Fruit fly (Drosophila melanogaster) whole organism, embryonic: ENCODE results near the gene CG6959.

Experiments used
- ATbp ChIP-seq: fragments of 200-800 bp; sonication (Bioruptor generic); optimal IDR thresholded peaks from 2 replicates; lab custom pipeline; 2017; ENCODE audit warnings: missing biosample characterization, mild to moderate bottlenecking, missing genetic modification characterization, missing genetic modification reagents
- CG10209 ChIP-seq: fragments of 200-800 bp; sonication (Bioruptor generic); optimal IDR thresholded peaks from 3 replicates; lab custom pipeline; 2017; ENCODE audit warnings: missing biosample characterization, mild to moderate bottlenecking, missing genetic modification characterization, missing genetic modification reagents
- CG10462 ChIP-seq: fragments of 200-800 bp; sonication (Bioruptor generic); optimal IDR thresholded peaks from 2 replicates; lab custom pipeline; 2016; ENCODE audit warnings: missing biosample characterization, missing genetic modification characterization
- CG11085 ChIP-seq: fragments of 200-800 bp; sonication (Bioruptor generic); IDR thresholded peaks from 2 replicates; pipeline ENCODE4 v1.3.6; 2022; ENCODE audit warnings: missing biosample characterization, missing genetic modification characterization
- CG14667 ChIP-seq: fragments of 200-800 bp; sonication (Bioruptor generic); IDR thresholded peaks from 2 replicates; pipeline ENCODE4 v1.3.6; 2022; ENCODE audit warnings: missing biosample characterization, missing genetic modification characterization
- CG14860 ChIP-seq: fragments of 200-800 bp; sonication (Bioruptor generic); IDR thresholded peaks from 3 replicates; pipeline ENCODE4 v1.3.6; 2022; ENCODE audit warnings: missing biosample characterization, missing genetic modification characterization; ENCODE audit not compliant: partially characterized antibody
- CG16779 ChIP-seq: fragments of 200-800 bp; sonication (Bioruptor generic); IDR thresholded peaks from 2 replicates; pipeline ENCODE4 v1.3.6; 2022; ENCODE audit warnings: missing biosample characterization, missing genetic modification characterization
- CG17328 ChIP-seq: fragments of 200-800 bp; sonication (Bioruptor generic); IDR thresholded peaks from 2 replicates; pipeline ENCODE4 v1.3.6; 2022; ENCODE audit warnings: missing biosample characterization, missing genetic modification characterization
- CG17612 ChIP-seq: fragments of 200-800 bp; sonication (Bioruptor generic); IDR thresholded peaks from 2 replicates; pipeline ENCODE4 v1.3.6; 2022; ENCODE audit warnings: missing biosample characterization, missing genetic modification characterization
- CG18764 ChIP-seq: fragments of 200-800 bp; sonication (Bioruptor generic); optimal IDR thresholded peaks from 3 replicates; lab custom pipeline; 2016; ENCODE audit warnings: missing biosample characterization, missing genetic modification characterization
- CG2712 ChIP-seq: fragments of 200-800 bp; optimal IDR thresholded peaks from 3 replicates; lab custom pipeline; 2019; ENCODE audit warnings: missing biosample characterization, mild to moderate bottlenecking, missing genetic modification characterization, moderate library complexity
- CG2889 ChIP-seq: fragments of 200-800 bp; sonication (Bioruptor generic); IDR thresholded peaks from 3 replicates; pipeline ENCODE4 v1.3.6; 2022; ENCODE audit warnings: missing biosample characterization, missing genetic modification characterization
- CG33557 ChIP-seq: fragments of 200-800 bp; sonication (Bioruptor generic); optimal IDR thresholded peaks from 2 replicates; lab custom pipeline; 2019; ENCODE audit warnings: missing biosample characterization, mild to moderate bottlenecking, missing genetic modification characterization, moderate library complexity
- CG34224 ChIP-seq: fragments of 200-800 bp; sonication (Bioruptor generic); IDR thresholded peaks from 3 replicates; pipeline ENCODE4 v1.3.6; 2022; ENCODE audit warnings: missing biosample characterization, missing genetic modification characterization; ENCODE audit not compliant: partially characterized antibody
- CG4730 ChIP-seq: fragments of 200-800 bp; sonication (Bioruptor generic); IDR thresholded peaks from 2 replicates; pipeline ENCODE4 v1.3.6; 2022; ENCODE audit warnings: missing biosample characterization, missing genetic modification characterization
- CG7745 ChIP-seq: fragments of 200-800 bp; sonication (Bioruptor generic); optimal IDR thresholded peaks from 2 replicates; lab custom pipeline; 2018; ENCODE audit warnings: missing biosample characterization, mild to moderate bottlenecking, missing genetic modification characterization, moderate library complexity
- CG7963 ChIP-seq: fragments of 200-800 bp; sonication (Bioruptor generic); IDR thresholded peaks from 3 replicates; pipeline ENCODE4 v1.3.6; 2022; ENCODE audit warnings: missing biosample characterization, missing genetic modification characterization; ENCODE audit not compliant: partially characterized antibody
- CG8359 ChIP-seq: fragments of 200-800 bp; sonication (Bioruptor generic); optimal IDR thresholded peaks from 2 replicates; lab custom pipeline; 2017; ENCODE audit warnings: missing biosample characterization, mild to moderate bottlenecking, missing genetic modification characterization, borderline replicate concordance
- CG9727 ChIP-seq: fragments of 200-800 bp; sonication (Bioruptor generic); optimal IDR thresholded peaks from 3 replicates; lab custom pipeline; 2017; ENCODE audit warnings: missing biosample characterization, mild to moderate bottlenecking, missing genetic modification characterization
- CHES-1-like ChIP-seq: fragments of 200-800 bp; sonication (Bioruptor generic); optimal IDR thresholded peaks from 2 replicates; lab custom pipeline; 2016; ENCODE audit warnings: missing biosample characterization, missing genetic modification characterization
- D19B ChIP-seq: fragments of 200-800 bp; sonication (Bioruptor generic); optimal IDR thresholded peaks from 2 replicates; lab custom pipeline; 2017; ENCODE audit warnings: missing biosample characterization, mild to moderate bottlenecking, missing genetic modification characterization
- Doc3 ChIP-seq: fragments of 200-800 bp; sonication (Bioruptor generic); IDR thresholded peaks from 3 replicates; pipeline ENCODE4 v1.3.6; 2022; ENCODE audit warnings: missing biosample characterization, missing genetic modification characterization; ENCODE audit not compliant: partially characterized antibody
- Eip74EF ChIP-seq, 2 experiments: fragments of 200-800 bp in 1 of 2; fragments of >200 bp in 1 of 2; sonication (Bioruptor generic) in 1 of 2; optimal IDR thresholded peaks; 2 replicates each; lab custom pipeline; 2017 to 2019; ENCODE audit warnings: missing biosample characterization in 2 of 2, missing genetic modification characterization in 2 of 2, mild to moderate bottlenecking in 1 of 2, moderate library complexity in 1 of 2
- Fer1 ChIP-seq: fragments of 200-800 bp; sonication (Bioruptor generic); optimal IDR thresholded peaks from 2 replicates; lab custom pipeline; 2017; ENCODE audit warnings: missing biosample characterization, mild to moderate bottlenecking, missing genetic modification characterization
- GATAe ChIP-seq: fragments of 200-800 bp; sonication (Bioruptor generic); conservative IDR thresholded peaks from 2 replicates; pipeline ENCODE4 v1.3.6; 2022; ENCODE audit warnings: missing biosample characterization, missing genetic modification characterization
- Gsc ChIP-seq: fragments of 200-800 bp; sonication (Bioruptor generic); IDR thresholded peaks from 2 replicates; pipeline ENCODE4 v1.3.6; 2022; ENCODE audit warnings: missing biosample characterization, missing genetic modification characterization
- H2.0 ChIP-seq: fragments of 200-800 bp; sonication (Bioruptor generic); IDR thresholded peaks from 2 replicates; pipeline ENCODE4 v1.3.6; 2022; ENCODE audit warnings: missing biosample characterization, missing genetic modification characterization
- Hmx ChIP-seq: fragments of 200-800 bp; sonication (Bioruptor generic); optimal IDR thresholded peaks from 2 replicates; lab custom pipeline; 2016; ENCODE audit warnings: missing biosample characterization, missing genetic modification characterization
- Hr3 ChIP-seq: fragments of 200-800 bp; sonication (Bioruptor generic); optimal IDR thresholded peaks from 3 replicates; lab custom pipeline; 2016; ENCODE audit warnings: missing biosample characterization, missing genetic modification characterization
- Kr ChIP-seq: fragments of 200-800 bp; sonication (Bioruptor generic); optimal IDR thresholded peaks from 2 replicates; lab custom pipeline; 2017; ENCODE audit warnings: missing biosample characterization, mild to moderate bottlenecking, missing genetic modification characterization
- Max ChIP-seq: fragments of 200-800 bp; sonication (Bioruptor generic); optimal IDR thresholded peaks from 2 replicates; lab custom pipeline; 2016; ENCODE audit warnings: missing biosample characterization, mild to moderate bottlenecking, missing genetic modification characterization
- Opbp ChIP-seq: fragments of 200-800 bp; sonication (Bioruptor generic); IDR thresholded peaks from 3 replicates; pipeline ENCODE4 v1.3.6; 2022; ENCODE audit warnings: missing biosample characterization, missing genetic modification characterization; ENCODE audit not compliant: partially characterized antibody
- Ptx1 ChIP-seq: fragments of 200-800 bp; sonication (Bioruptor generic); IDR thresholded peaks from 2 replicates; pipeline ENCODE4 v1.3.6; 2022; ENCODE audit warnings: missing biosample characterization, missing genetic modification characterization
- Rfx ChIP-seq: fragments of 200-800 bp; sonication (Bioruptor generic); IDR thresholded peaks from 2 replicates; pipeline ENCODE4 v1.3.6; 2022; ENCODE audit warnings: missing biosample characterization, missing genetic modification characterization
- Rx ChIP-seq: fragments of 200-800 bp; sonication (Bioruptor generic); IDR thresholded peaks from 2 replicates; pipeline ENCODE4 v1.3.6; 2022; ENCODE audit warnings: missing biosample characterization, missing genetic modification characterization
- Sry-β ChIP-seq: fragments of 200-800 bp; sonication (Bioruptor generic); optimal IDR thresholded peaks from 2 replicates; lab custom pipeline; 2018; ENCODE audit warnings: missing biosample characterization, mild to moderate bottlenecking, missing genetic modification characterization, moderate library complexity
- TFAM ChIP-seq: fragments of 200-800 bp; sonication (Bioruptor generic); optimal IDR thresholded peaks from 2 replicates; lab custom pipeline; 2017; ENCODE audit warnings: missing biosample characterization, missing genetic modification characterization, inconsistent platforms
- Xrp1 ChIP-seq: fragments of 200-800 bp; sonication (Bioruptor generic); IDR thresholded peaks from 2 replicates; pipeline ENCODE4 v1.3.6; 2022; ENCODE audit warnings: missing biosample characterization, missing genetic modification characterization
- YL-1 ChIP-seq: fragments of 200-800 bp; sonication (Bioruptor generic); optimal IDR thresholded peaks from 3 replicates; lab custom pipeline; 2017; ENCODE audit warnings: missing biosample characterization, mild to moderate bottlenecking, missing genetic modification characterization
- bigmax ChIP-seq: fragments of 200-800 bp; sonication (Bioruptor generic); optimal IDR thresholded peaks from 2 replicates; lab custom pipeline; 2018; ENCODE audit warnings: missing biosample characterization, mild to moderate bottlenecking, missing genetic modification characterization
- chn ChIP-seq: fragments of 200-800 bp; sonication (Bioruptor generic); optimal IDR thresholded peaks from 2 replicates; lab custom pipeline; 2016; ENCODE audit warnings: missing biosample characterization, missing genetic modification characterization
- emc ChIP-seq: fragments of 200-800 bp; sonication (Bioruptor generic); optimal IDR thresholded peaks from 2 replicates; lab custom pipeline; 2016; ENCODE audit warnings: missing biosample characterization, missing genetic modification characterization
- onecut ChIP-seq: fragments of 200-800 bp; sonication (Bioruptor generic); IDR thresholded peaks from 2 replicates; pipeline ENCODE4 v1.3.6; 2022; ENCODE audit warnings: missing biosample characterization, missing genetic modification characterization
- schlank ChIP-seq: fragments of 200-800 bp; sonication (Bioruptor generic); optimal IDR thresholded peaks from 2 replicates; lab custom pipeline; 2018; ENCODE audit warnings: missing biosample characterization, mild to moderate bottlenecking, missing genetic modification characterization
- scrt ChIP-seq: fragments of 200-800 bp; sonication (Bioruptor generic); optimal IDR thresholded peaks from 2 replicates; lab custom pipeline; 2018; ENCODE audit warnings: missing biosample characterization, mild to moderate bottlenecking, missing genetic modification characterization, moderate library complexity
- slou ChIP-seq: fragments of 200-800 bp; sonication (Bioruptor generic); optimal IDR thresholded peaks from 3 replicates; lab custom pipeline; 2016; ENCODE audit warnings: missing biosample characterization, missing genetic modification characterization
- ssp ChIP-seq: fragments of 200-800 bp; sonication (Bioruptor generic); IDR thresholded peaks from 2 replicates; pipeline ENCODE4 v1.3.6; 2022; ENCODE audit warnings: missing biosample characterization, missing genetic modification characterization
- trh ChIP-seq: fragments of 200-800 bp; sonication (Bioruptor generic); optimal IDR thresholded peaks from 2 replicates; lab custom pipeline; 2016; ENCODE audit warnings: missing biosample characterization, missing genetic modification characterization
- tup ChIP-seq: fragments of 200-800 bp; sonication (Bioruptor generic); optimal IDR thresholded peaks from 2 replicates; lab custom pipeline; 2016; ENCODE audit warnings: missing biosample characterization, mild to moderate bottlenecking, missing genetic modification characterization, moderate library complexity
- vvl ChIP-seq: fragments of 200-800 bp; sonication (Bioruptor generic); IDR thresholded peaks from 2 replicates; pipeline ENCODE4 v1.3.6; 2022; ENCODE audit warnings: missing biosample characterization, missing genetic modification characterization

CG6959 gene

dm6 chr3R:11773325-11773998 lies 95.8 kb downstream of the CG6959 start (continued):
- no peak for TF ChIP-seq CG14667 (GFP tag; lab: Robert Waterston, UW)
- TF ChIP-seq CG2712 (tag; lab: Kevin White, UChicago) = no peak
- no peak for TF ChIP-seq Hmx
- TF ChIP-seq CG16779 (GFP tag; lab: Robert Waterston, UW) = no peak
- no peak for TF ChIP-seq CHES-1-like (GFP tag; lab: Kevin White, UChicago)
- TF ChIP-seq bigmax (GFP tag; lab: Kevin White, UChicago) = no peak
- TF ChIP-seq CG17328 (GFP tag; lab: Robert Waterston, UW) = no peak
- no peak for TF ChIP-seq YL-1 (GFP tag; lab: Kevin White, UChicago)
- TF ChIP-seq TFAM (GFP tag; lab: Kevin White, UChicago) = no peak
- no peak for TF ChIP-seq vvl (GFP tag; lab: Robert Waterston, UW)
- no peak for TF ChIP-seq onecut (GFP tag; lab: Robert Waterston, UW)
- no peak for TF ChIP-seq CG10209 (GFP tag; lab: Kevin White, UChicago)
- no peak for TF ChIP-seq Sry-β (GFP tag; lab: Kevin White, UChicago)
- no peak for TF ChIP-seq trh (GFP tag; lab: Kevin White, UChicago)
- no peak for TF ChIP-seq CG2889 (GFP tag; lab: Robert Waterston, UW)
- no peak for TF ChIP-seq schlank (tag; lab: Kevin White, UChicago)
- no peak for TF ChIP-seq scrt (GFP tag; lab: Kevin White, UChicago)
- no peak for TF ChIP-seq CG7963 (GFP tag; lab: Robert Waterston, UW)
- TF ChIP-seq Hr3 = no peak
- TF ChIP-seq Xrp1 (GFP tag; lab: Robert Waterston, UW) = 0 out of 2 replicates have a peak, but pooled peaks have one; percentile 5
- no peak for TF ChIP-seq ssp (GFP tag; lab: Robert Waterston, UW)
- TF ChIP-seq CG33557 (GFP tag; lab: Kevin White, UChicago) = peak; percentile 80
- peak; percentile 46; the same call in 1 of the 3 replicates for TF ChIP-seq Opbp (GFP tag; lab: Robert Waterston, UW)
- TF ChIP-seq Rfx (GFP tag; lab: Robert Waterston, UW) = peak; percentile 6; the same call in 1 of the 2 replicates
- TF ChIP-seq CG34224 (GFP tag; lab: Robert Waterston, UW) = peak; percentile 51; the same call in 1 of the 3 replicates
- TF ChIP-seq Gsc (GFP tag; lab: Robert Waterston, UW) = no peak
- TF ChIP-seq CG14860 (GFP tag; lab: Robert Waterston, UW) = no peak
- no peak for TF ChIP-seq H2.0 (GFP tag; lab: Robert Waterston, UW)
- peak; percentile 45 for TF ChIP-seq Kr (GFP tag; lab: Kevin White, UChicago)
- TF ChIP-seq CG8359 (GFP tag; lab: Kevin White, UChicago) = no peak
- TF ChIP-seq Doc3 = 0 out of 3 replicates have a peak, but pooled peaks have one; percentile 43
- TF ChIP-seq CG17612 (GFP tag; lab: Robert Waterston, UW) = no peak
- TF ChIP-seq D19B (GFP tag; lab: Kevin White, UChicago) = no peak
- no peak for TF ChIP-seq ATbp
- TF ChIP-seq CG7745 (tag; lab: Kevin White, UChicago) = no peak
- TF ChIP-seq slou = no peak
- TF ChIP-seq Fer1 (GFP tag; lab: Kevin White, UChicago) = no peak
- peak; percentile 31 for TF ChIP-seq chn (GFP tag; lab: Kevin White, UChicago)
- TF ChIP-seq CG9727 (GFP tag; lab: Kevin White, UChicago) = no peak
- TF ChIP-seq Max (GFP tag; lab: Kevin White, UChicago) = no peak
- no peak for TF ChIP-seq tup
- no peak for TF ChIP-seq Rx (GFP tag; lab: Robert Waterston, UW)
- TF ChIP-seq GATAe = no peak
- no peak for TF ChIP-seq CG4730 (GFP tag; lab: Robert Waterston, UW)
- no peak for TF ChIP-seq CG11085 (GFP tag; lab: Robert Waterston, UW)
- no peak for TF ChIP-seq Eip74EF (GFP tag; optimal IDR thresholded peaks at IDR 0.05; lab: Kevin White, UChicago)
- no peak for TF ChIP-seq emc (GFP tag; lab: Kevin White, UChicago)
- no peak for TF ChIP-seq CG10462 (GFP tag; lab: Kevin White, UChicago)
- no peak for TF ChIP-seq CG18764 (GFP tag; lab: Kevin White, UChicago)
- no peak for TF ChIP-seq Ptx1 (GFP tag; lab: Robert Waterston, UW)
